Worm (Caenorhabditis elegans) whole organism, late embryonic: ENCODE data around the gene abhd-3.2.

Source experiments
- K02D7.2 ChIP-seq: sonication (generic microtip); optimal IDR thresholded peaks from 2 replicates; lab custom pipeline; 2017; ENCODE audit warnings: mild to moderate bottlenecking, missing genetic modification characterization, missing compliant biosample characterization
- K09A11.1 ChIP-seq: sonication (generic microtip); optimal IDR thresholded peaks from 2 replicates; lab custom pipeline; 2017; ENCODE audit warnings: antibody characterized with exemption, mild to moderate bottlenecking, missing genetic modification characterization, missing compliant biosample characterization; ENCODE audit not compliant: insufficient read depth
- Y22D7AL.16 ChIP-seq: sonication (generic microtip); optimal IDR thresholded peaks from 2 replicates; lab custom pipeline; 2016; ENCODE audit warnings: missing genetic modification characterization, missing compliant biosample characterization
- ahr-1 ChIP-seq: sonication (generic microtip); optimal IDR thresholded peaks from 2 replicates; lab custom pipeline; 2016; ENCODE audit warnings: missing genetic modification characterization, missing compliant biosample characterization
- ama-1 ChIP-seq: fragments of 150-350 bp; optimal IDR thresholded peaks from 2 replicates; lab custom pipeline; 2014
- ceh-14 ChIP-seq: sonication (generic microtip); optimal IDR thresholded peaks from 2 replicates; lab custom pipeline; 2016; ENCODE audit warnings: missing genotype, missing genetic modification characterization, missing compliant biosample characterization
- ceh-18 ChIP-seq: sonication (generic microtip); optimal IDR thresholded peaks from 2 replicates; lab custom pipeline; 2016; ENCODE audit warnings: missing genetic modification characterization, missing compliant biosample characterization
- ceh-19 ChIP-seq: fragments of 200-800 bp; sonication (Bioruptor generic); optimal IDR thresholded peaks from 2 replicates; lab custom pipeline; 2018; ENCODE audit warnings: mild to moderate bottlenecking, missing genetic modification characterization, missing compliant biosample characterization
- ceh-22 ChIP-seq: sonication (generic microtip); optimal IDR thresholded peaks from 2 replicates; lab custom pipeline; 2017; ENCODE audit warnings: missing biosample characterization, missing genetic modification characterization
- ceh-24 ChIP-seq: sonication (generic microtip); optimal IDR thresholded peaks from 2 replicates; lab custom pipeline; 2016; ENCODE audit warnings: mild to moderate bottlenecking, missing genetic modification characterization, missing compliant biosample characterization
- ceh-30 ChIP-seq: fragments of 150-350 bp; optimal IDR thresholded peaks from 2 replicates; lab custom pipeline; 2014; ENCODE audit warnings: missing biosample characterization, missing genetic modification characterization
- ceh-31 ChIP-seq: sonication (generic microtip); optimal IDR thresholded peaks from 2 replicates; lab custom pipeline; 2016; ENCODE audit warnings: missing genetic modification characterization, missing compliant biosample characterization
- ceh-45 ChIP-seq: fragments of 200-800 bp; sonication (Bioruptor generic); IDR thresholded peaks from 2 replicates; pipeline ENCODE4 v1.3.6; 2022; ENCODE audit warnings: missing genetic modification reagents, missing genetic modification characterization, missing compliant biosample characterization
- ceh-6 ChIP-seq: fragments of 200-800 bp; sonication (Bioruptor generic); optimal IDR thresholded peaks from 2 replicates; lab custom pipeline; 2018; ENCODE audit warnings: mild to moderate bottlenecking, missing genetic modification characterization, missing compliant biosample characterization
- dmd-4 ChIP-seq: sonication (generic microtip); optimal IDR thresholded peaks from 2 replicates; lab custom pipeline; 2016; ENCODE audit warnings: borderline replicate concordance, missing genetic modification characterization, missing compliant biosample characterization
- dve-1 ChIP-seq: sonication (generic microtip); optimal IDR thresholded peaks from 2 replicates; lab custom pipeline; 2017; ENCODE audit warnings: antibody characterized with exemption, mild to moderate bottlenecking, missing genetic modification characterization, missing compliant biosample characterization
- elt-2 ChIP-seq: sonication (generic microtip); optimal IDR thresholded peaks from 2 replicates; lab custom pipeline; 2016; ENCODE audit warnings: missing genetic modification reagents, missing genetic modification characterization, missing compliant biosample characterization
- fkh-10 ChIP-seq: fragments of 150-350 bp; optimal IDR thresholded peaks from 2 replicates; lab custom pipeline; 2014; ENCODE audit warnings: missing biosample characterization, missing genetic modification reagents, missing genetic modification characterization
- fkh-6 ChIP-seq: sonication (generic microtip); optimal IDR thresholded peaks from 2 replicates; lab custom pipeline; 2016; ENCODE audit warnings: missing genetic modification characterization, missing compliant biosample characterization
- hlh-30 ChIP-seq: sonication (generic microtip); optimal IDR thresholded peaks from 2 replicates; lab custom pipeline; 2017; ENCODE audit warnings: antibody characterized with exemption, missing genetic modification characterization, missing compliant biosample characterization; ENCODE audit not compliant: insufficient read depth
- hlh-8 ChIP-seq: sonication (generic microtip); optimal IDR thresholded peaks from 2 replicates; lab custom pipeline; 2016; ENCODE audit warnings: missing genotype, missing genetic modification characterization, missing compliant biosample characterization
- madf-2 ChIP-seq: sonication (generic microtip); optimal IDR thresholded peaks from 2 replicates; lab custom pipeline; 2017; ENCODE audit warnings: missing genetic modification characterization, missing compliant biosample characterization
- mec-3 ChIP-seq: sonication (generic microtip); optimal IDR thresholded peaks from 2 replicates; lab custom pipeline; 2016; ENCODE audit warnings: borderline replicate concordance, missing genetic modification characterization, missing compliant biosample characterization
- nfya-1 ChIP-seq: sonication (generic microtip); optimal IDR thresholded peaks from 2 replicates; lab custom pipeline; 2017; ENCODE audit warnings: missing genetic modification characterization, mild to moderate bottlenecking, missing compliant biosample characterization, antibody characterized with exemption, moderate library complexity
- nhr-11 ChIP-seq: fragments of 150-350 bp; optimal IDR thresholded peaks from 2 replicates; lab custom pipeline; 2014; ENCODE audit warnings: missing biosample characterization, missing genetic modification characterization
- nhr-232 ChIP-seq: sonication (generic microtip); optimal IDR thresholded peaks from 2 replicates; lab custom pipeline; 2016; ENCODE audit warnings: missing genetic modification characterization, missing compliant biosample characterization
- npax-4 ChIP-seq: sonication (generic microtip); optimal IDR thresholded peaks from 2 replicates; lab custom pipeline; 2016; ENCODE audit warnings: missing genetic modification characterization, missing compliant biosample characterization
- odd-2 ChIP-seq: sonication (generic microtip); optimal IDR thresholded peaks from 2 replicates; lab custom pipeline; 2017; ENCODE audit warnings: antibody characterized with exemption, mild to moderate bottlenecking, missing genetic modification characterization, missing compliant biosample characterization
- pag-3 ChIP-seq: sonication (generic microtip); optimal IDR thresholded peaks from 2 replicates; lab custom pipeline; 2016; ENCODE audit warnings: missing compliant biosample characterization, missing genetic modification characterization, borderline replicate concordance
- pqm-1 ChIP-seq: sonication (generic microtip); optimal IDR thresholded peaks from 2 replicates; lab custom pipeline; 2016; ENCODE audit warnings: missing genetic modification characterization, missing compliant biosample characterization
- pros-1 ChIP-seq: fragments of 150-350 bp; optimal IDR thresholded peaks from 2 replicates; lab custom pipeline; 2014; ENCODE audit warnings: missing biosample characterization, missing genetic modification reagents, missing genetic modification characterization
- ref-2 ChIP-seq: sonication (generic microtip); optimal IDR thresholded peaks from 2 replicates; lab custom pipeline; 2016; ENCODE audit warnings: missing genetic modification characterization, missing compliant biosample characterization
- rnt-1 ChIP-seq: sonication (generic microtip); optimal IDR thresholded peaks from 2 replicates; lab custom pipeline; 2016; ENCODE audit warnings: missing genetic modification characterization, missing compliant biosample characterization
- sdc-2 ChIP-seq: sonication (generic microtip); optimal IDR thresholded peaks from 2 replicates; lab custom pipeline; 2016; ENCODE audit warnings: missing genotype, missing genetic modification characterization, missing compliant biosample characterization
- sox-2 ChIP-seq: fragments of 200-800 bp; sonication (Bioruptor generic); IDR thresholded peaks from 2 replicates; pipeline ENCODE4 v1.3.6; 2022; ENCODE audit warnings: missing genetic modification reagents, missing genetic modification characterization, missing compliant biosample characterization
- unc-3 ChIP-seq, 2 experiments: fragments of 200-800 bp in 1 of 2; sonication (Bioruptor generic) in 1 of 2; sonication (generic microtip) in 1 of 2; conservative IDR thresholded peaks in 1 of 2; optimal IDR thresholded peaks in 1 of 2; 2 replicates each; pipeline versions ENCODE4 v1.3.6 to Lab custom; 2016 to 2022; ENCODE audit warnings: missing compliant biosample characterization in 2 of 2, missing genetic modification characterization in 2 of 2, missing genetic modification reagents in 1 of 2
- unc-86 ChIP-seq: sonication (generic microtip); optimal IDR thresholded peaks from 2 replicates; lab custom pipeline; 2016; ENCODE audit warnings: missing genetic modification characterization, missing compliant biosample characterization
- zip-5 ChIP-seq: sonication (generic microtip); optimal IDR thresholded peaks from 2 replicates; lab custom pipeline; 2016; ENCODE audit warnings: missing genetic modification characterization, missing compliant biosample characterization

Gene abhd-3.2

DNA sequence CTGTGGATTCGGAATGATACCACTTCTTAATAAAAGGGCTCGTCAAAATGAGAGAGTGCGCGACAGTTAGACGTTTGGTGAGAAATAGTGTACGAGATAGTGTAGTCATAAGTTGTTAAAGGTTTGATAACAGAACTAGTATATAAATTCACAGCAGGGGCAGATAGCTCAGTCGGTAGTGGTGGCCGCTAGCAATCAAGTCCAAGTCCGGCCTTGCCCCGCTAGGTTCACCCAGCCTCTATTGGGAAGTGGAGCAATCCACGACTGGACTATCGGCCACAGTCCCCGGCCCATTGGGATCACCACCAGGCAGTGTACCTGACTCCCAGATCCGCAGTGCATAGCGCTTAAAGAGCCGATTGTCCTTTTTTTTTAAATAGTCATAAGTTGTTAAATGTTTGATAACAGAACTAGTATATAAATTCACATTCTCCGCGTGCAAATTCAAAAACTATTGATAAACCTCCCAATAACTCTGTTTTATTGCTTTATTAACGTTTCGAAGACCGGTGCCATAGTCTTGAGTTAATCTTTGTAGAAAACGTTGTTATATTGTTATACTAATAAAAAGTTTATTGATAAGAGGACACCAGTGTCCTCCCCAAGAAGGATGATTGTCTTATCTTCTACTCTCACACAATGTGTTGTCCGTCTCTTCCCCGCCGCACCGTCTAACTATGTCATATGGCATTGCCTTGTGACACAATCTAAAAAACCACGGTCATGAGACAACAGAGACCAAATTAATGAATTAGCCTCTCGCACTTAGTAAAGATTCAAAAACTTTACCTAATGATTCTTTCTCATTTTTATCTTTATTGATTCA is 33.0 kb upstream of the abhd-3.2 start:
- no peak for TF ChIP-seq dmd-4
- 0 out of 2 replicates have a peak, but pooled peaks have one; percentile 21 for TF ChIP-seq ceh-45 (GFP tag; lab: Robert Waterston, UW)
- TF ChIP-seq pqm-1 (tag; lab: Kevin White, UChicago), result no peak
- no peak for TF ChIP-seq fkh-6
- TF ChIP-seq hlh-30 (tag; lab: Kevin White, UChicago), result peak; percentile 61
- no peak for TF ChIP-seq mec-3
- TF ChIP-seq nhr-11 (tag; lab: Kevin White, UChicago), result no peak
- TF ChIP-seq elt-2 (tag; lab: Kevin White, UChicago), result peak; percentile 79
- TF ChIP-seq, all 69 proteins: peak for 3

DNA sequence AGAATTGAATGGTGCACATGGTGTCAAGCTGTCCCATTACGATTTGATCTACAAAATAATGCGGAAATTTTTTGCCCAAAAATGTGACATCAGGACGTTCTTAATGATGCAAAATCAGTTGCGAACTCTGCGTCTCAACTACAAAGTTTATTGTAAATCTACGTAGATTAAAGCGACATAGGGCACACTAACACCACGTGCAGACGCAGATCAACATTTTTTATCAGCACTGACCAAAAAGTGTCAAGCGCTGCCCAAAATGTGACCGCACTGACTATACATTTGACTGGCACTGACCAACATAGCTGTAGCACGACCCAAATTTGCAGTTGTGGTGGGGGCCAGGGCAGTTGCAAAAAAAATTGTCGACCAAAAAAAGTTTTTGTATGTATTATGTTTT is 31.7 kb upstream of the abhd-3.2 start:
- TF ChIP-seq ahr-1 (no peak), madf-2 (tag; lab: Kevin White, UChicago) (no peak), nhr-11 (tag; lab: Kevin White, UChicago) (no peak), rnt-1 (tag; lab: Kevin White, UChicago) (no peak), hlh-8 (no peak), hlh-30 (tag; lab: Kevin White, UChicago) (no peak), K02D7.2 (tag; lab: Kevin White, UChicago) (no peak), ama-1 (lab: Kevin White, UChicago) (no peak), ceh-22 (tag; lab: Kevin White, UChicago) (no peak)

DNA sequence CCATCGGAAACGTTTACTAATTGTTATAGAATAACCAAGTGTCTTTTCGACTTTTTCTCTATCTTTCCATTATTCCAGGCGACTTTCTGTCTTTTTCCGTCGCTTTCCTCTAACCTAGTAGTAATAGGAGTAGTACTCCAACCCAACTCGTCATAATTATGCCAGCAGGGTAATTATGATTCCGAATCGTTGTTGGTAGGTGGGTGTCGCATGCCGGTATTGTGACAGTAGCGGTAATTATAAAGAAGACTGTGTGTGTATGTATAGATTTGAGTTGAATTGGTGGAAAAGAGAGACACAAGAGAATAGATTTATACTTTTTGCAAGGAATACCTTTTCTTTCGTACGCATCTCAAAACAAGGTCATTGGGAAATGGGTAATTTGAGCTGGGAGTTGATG is 27.2 kb upstream of the abhd-3.2 start:
- TF ChIP-seq Y22D7AL.16 (tag; lab: Kevin White, UChicago) (no peak), ceh-31 (tag; lab: Kevin White, UChicago) (peak; percentile 77), ceh-24 (tag; lab: Kevin White, UChicago) (no peak), sox-2 (GFP tag; lab: Robert Waterston, UW) (0 out of 2 replicates have a peak, but pooled peaks have one; percentile 19), zip-5 (no peak), pros-1 (peak; percentile 57)

DNA sequence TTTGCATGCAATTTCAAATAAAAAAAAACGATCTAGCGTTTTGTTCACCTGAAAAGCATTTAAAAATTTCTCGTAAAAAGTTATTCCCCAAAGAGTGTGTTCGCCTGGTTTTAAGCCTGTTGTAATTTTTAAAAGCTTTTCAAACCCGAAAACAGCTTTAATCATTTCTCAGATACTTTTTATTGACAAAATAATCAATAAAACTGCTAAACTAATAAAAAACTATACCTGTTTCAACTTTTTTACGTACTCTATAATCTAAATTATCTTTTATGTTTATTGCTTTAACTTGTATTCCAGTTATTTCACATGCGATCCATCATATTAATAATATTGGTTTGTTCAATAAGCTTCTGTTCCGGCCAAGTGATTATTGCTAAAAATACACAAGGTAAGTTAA is 26.2 kb upstream of the abhd-3.2 start, which contains the start of gene cutl-21:
Gene cutl-21, plus strand, starts transcription at position 301 of the 400 bp plus-strand sequence.
- TF ChIP-seq fkh-10 (GFP tag; lab: Kevin White, UChicago), result no peak

DNA sequence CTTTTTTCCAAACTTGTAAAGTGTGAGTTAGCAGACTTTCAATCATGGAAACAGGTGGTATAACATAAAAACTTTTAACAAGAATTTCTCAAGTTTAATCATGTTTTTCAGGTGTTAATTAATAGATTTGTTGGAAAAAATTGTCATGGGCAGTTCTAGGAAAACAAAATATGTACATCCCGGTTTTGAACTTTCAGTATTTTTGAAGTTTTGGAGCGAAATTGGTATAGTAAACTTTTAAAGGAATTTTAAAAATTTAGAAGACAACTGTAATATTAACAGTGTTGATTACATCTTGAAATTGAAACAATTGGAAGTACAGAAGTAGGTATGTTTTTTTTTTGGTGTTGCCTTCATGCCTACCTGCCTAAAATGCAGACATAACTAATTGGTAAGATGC is 16.9 kb upstream of the abhd-3.2 start:
- TF ChIP-seq ref-2 (tag; lab: Kevin White, UChicago) (no peak), ceh-30 (tag; lab: Kevin White, UChicago) (no peak), ceh-18 (tag; lab: Kevin White, UChicago) (no peak), npax-4 (tag; lab: Kevin White, UChicago) (no peak), zip-5 (no peak), dve-1 (tag; lab: Kevin White, UChicago) (no peak)
- TF ChIP-seq, all 69 proteins: peak for 0

DNA sequence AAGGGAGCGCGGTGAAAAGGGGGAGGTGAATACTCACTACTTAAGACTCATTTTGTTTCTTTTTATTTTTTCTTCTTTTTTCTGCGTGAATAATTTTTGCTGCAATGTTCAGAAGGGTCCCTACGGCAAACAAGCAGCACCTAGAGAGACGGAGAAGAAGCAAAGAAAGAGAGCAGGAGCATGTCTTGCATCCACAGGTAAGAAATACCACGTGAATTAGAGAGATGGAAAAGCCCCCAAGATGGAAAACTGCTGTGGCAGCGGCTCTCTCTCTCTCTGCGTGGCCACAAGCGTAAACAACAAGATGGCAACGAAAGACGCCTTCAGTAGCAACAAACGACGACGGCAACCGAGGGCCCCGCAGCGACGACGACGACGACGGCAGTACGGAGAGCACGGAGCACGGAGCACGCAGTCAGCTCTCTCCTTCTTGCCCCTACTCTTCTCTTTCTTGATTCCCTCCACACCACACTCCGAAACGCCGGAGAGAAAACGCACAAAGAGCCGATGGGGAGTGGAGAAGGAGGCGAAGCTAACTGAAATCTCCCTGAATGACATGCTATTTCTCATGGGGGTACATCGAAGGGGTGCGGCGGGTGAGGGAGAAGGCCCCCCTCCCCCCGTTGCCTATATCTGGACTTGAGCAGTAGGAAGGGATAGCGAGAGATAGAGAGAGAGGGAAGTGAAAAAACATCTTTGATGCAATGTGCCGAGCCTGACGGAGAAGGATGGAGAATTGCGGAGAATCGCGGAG is 15.0 kb upstream of the abhd-3.2 start:
- peak; percentile 37 for TF ChIP-seq fkh-6
- TF ChIP-seq nfya-1 (tag; lab: Kevin White, UChicago), result peak; percentile 60
- peak; percentile 77 for TF ChIP-seq ref-2 (tag; lab: Kevin White, UChicago)
- TF ChIP-seq pag-3, result no peak
- TF ChIP-seq ceh-6 (GFP tag; lab: Kevin White, UChicago), result no peak
- TF ChIP-seq ceh-31 (tag; lab: Kevin White, UChicago), result peak; percentile 88
- TF ChIP-seq hlh-8, result peak; percentile 31
- peak; percentile 71 for TF ChIP-seq sdc-2
- peak; percentile 31 for TF ChIP-seq unc-86
- peak; percentile 33 for TF ChIP-seq madf-2 (tag; lab: Kevin White, UChicago)
- TF ChIP-seq ceh-19 (GFP tag; lab: Kevin White, UChicago), result peak; percentile 50
- no peak for TF ChIP-seq unc-3 (GFP tag; conservative IDR thresholded peaks at IDR 0.05; lab: Robert Waterston, UW)
- peak; percentile 44 for TF ChIP-seq unc-3 (tag; optimal IDR thresholded peaks at IDR 0.05; lab: Kevin White, UChicago)
- no peak for TF ChIP-seq nhr-232 (tag; lab: Kevin White, UChicago)
- TF ChIP-seq Y22D7AL.16 (tag; lab: Kevin White, UChicago), result no peak
- TF ChIP-seq K09A11.1 (tag; lab: Kevin White, UChicago), result peak; percentile 48
- TF ChIP-seq rnt-1 (tag; lab: Kevin White, UChicago), result peak; percentile 30
- TF ChIP-seq odd-2, result no peak
- TF ChIP-seq dmd-4, result peak; percentile 44
- peak; percentile 76 for TF ChIP-seq ceh-14 (tag; lab: Kevin White, UChicago)
